Worm (Caenorhabditis elegans): ENCODE results near the gene hot-3.

The hot-3 gene

DNA sequence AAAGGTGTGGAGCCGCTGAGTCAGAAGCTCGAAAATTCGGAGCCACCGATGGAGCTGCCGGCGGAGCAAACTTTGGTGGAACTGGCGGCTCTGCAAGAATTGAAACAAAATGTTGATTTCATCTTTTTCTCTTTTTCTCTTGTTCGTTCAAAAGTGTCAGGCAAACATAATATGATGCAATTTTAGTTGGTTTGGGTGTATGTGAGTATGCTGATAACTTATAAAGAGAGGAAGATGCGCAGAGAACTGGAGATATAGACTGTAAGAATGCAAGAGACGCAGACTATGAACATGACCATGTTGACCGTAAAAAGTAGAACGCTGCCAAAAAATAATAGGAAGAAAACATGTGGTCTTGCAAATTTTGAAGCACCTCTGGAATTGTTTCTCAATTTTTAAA, 22.2 kb upstream of the hot-3 start (continued):
- TF ChIP-seq hrde-1 (tag; optimal IDR thresholded peaks at IDR 0.05; ENCODE audit: borderline replicate concordance) (no peak), cebp-1 (GFP tag; IDR thresholded peaks at IDR 0.05) (no peak), cebp-1 (tag; optimal IDR thresholded peaks at IDR 0.05) (peak; percentile 34), B0035.1 (tag; optimal IDR thresholded peaks at IDR 0.05) (no peak), mes-4 (tag; optimal IDR thresholded peaks at IDR 0.05) (no peak), tbp1 (GFP tag; optimal IDR thresholded peaks at IDR 0.05) (peak; percentile 19), hmg-1.2 (GFP tag; IDR thresholded peaks at IDR 0.05) (peak; percentile 61), snpc-4 (GFP tag; optimal IDR thresholded peaks at IDR 0.05) (no peak), snpc-4 (tag; optimal IDR thresholded peaks at IDR 0.05) (peak in 2 of 4 experiments; percentile 48 to 61), B0336.3 (GFP tag; IDR thresholded peaks at IDR 0.05) (no peak), madf-10 (tag; optimal IDR thresholded peaks at IDR 0.05) (no peak), egl-18 (GFP tag; IDR thresholded peaks at IDR 0.05) (no peak)

DNA sequence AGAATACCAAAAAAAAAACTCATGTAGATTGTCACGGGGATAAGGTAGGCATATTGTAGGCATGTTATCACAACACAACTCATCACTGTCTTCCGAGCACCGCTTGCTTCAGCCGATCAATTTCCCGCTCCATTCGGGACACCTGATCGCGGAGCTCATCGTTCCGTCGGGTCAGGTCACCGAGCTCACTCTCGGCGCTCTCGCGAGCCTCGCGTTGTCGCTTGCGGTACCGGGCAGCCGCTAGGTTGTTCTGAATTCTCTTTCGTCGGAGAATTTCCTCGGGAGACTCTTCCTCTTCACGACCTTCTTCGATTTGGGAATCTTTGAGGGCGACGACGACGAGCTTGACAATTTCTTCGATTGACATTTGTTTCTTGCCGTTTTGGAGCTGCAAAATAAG, 20.1 kb upstream of the hot-3 start:
- peak; percentile 77 for TF ChIP-seq zfh-2 (GFP tag; conservative IDR thresholded peaks at IDR 0.05)
- no peak for TF ChIP-seq F49E8.2 (tag; optimal IDR thresholded peaks at IDR 0.05; ENCODE audit: insufficient read depth)
- TF ChIP-seq F57A8.1 (GFP tag; optimal IDR thresholded peaks at IDR 0.05) = no peak
- peak; percentile 66; the same call in 1 of the 2 replicates for TF ChIP-seq egrh-3 (GFP tag; IDR thresholded peaks at IDR 0.05)

ce11 chrII:13949290-13949689, 17.4 kb upstream of the hot-3 start, which contains the start of gene sre-44:
Gene sre-44, plus strand, starts transcription at chrII:13949590.
- TF ChIP-seq ztf-3 (GFP tag; optimal IDR thresholded peaks at IDR 0.05) (no peak), ztf-22 (GFP tag; optimal IDR thresholded peaks at IDR 0.05) (no peak), xnd-1 (tag; optimal IDR thresholded peaks at IDR 0.05) (no peak), nfyb-1 (GFP tag; IDR thresholded peaks at IDR 0.05) (no peak), C17E4.6 (GFP tag; IDR thresholded peaks at IDR 0.05) (no peak)

DNA sequence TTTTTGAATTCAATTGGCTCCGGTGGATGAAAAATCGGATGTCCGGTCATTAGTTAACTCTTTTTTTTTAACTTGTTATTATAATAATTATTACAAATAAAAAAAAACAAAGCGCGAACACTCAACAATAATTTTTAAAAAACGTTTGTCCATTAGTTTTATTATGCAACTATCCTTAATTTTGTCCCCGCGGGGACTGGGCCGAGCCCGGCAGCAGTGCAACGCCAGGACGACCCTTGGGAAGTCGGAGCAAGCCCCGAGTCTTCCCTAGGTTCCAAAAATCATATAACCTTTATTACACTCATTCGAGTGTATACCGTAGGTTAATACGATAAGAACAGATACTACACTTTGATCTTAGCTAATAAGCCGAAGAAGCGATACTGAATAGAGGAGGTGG, 16.9 kb upstream of the hot-3 start:
- TF ChIP-seq lin-26 (GFP tag; IDR thresholded peaks at IDR 0.05) (peak; percentile 60; the same call in 1 of the 2 replicates), attf-6 (GFP tag; IDR thresholded peaks at IDR 0.05) (peak; percentile 63)

- TF ChIP-seq madf-6 (GFP tag; IDR thresholded peaks at IDR 0.05) (peak; percentile 77), madf-8 (GFP tag; conservative IDR thresholded peaks at IDR 0.05) (peak; percentile 11; the same call in 1 of the 2 replicates), F33H1.4 (GFP tag; IDR thresholded peaks at IDR 0.05) (0 out of 2 replicates have a peak, but pooled peaks have one; percentile 12), snpc-4 (GFP tag; optimal IDR thresholded peaks at IDR 0.05) (peak; percentile 86), snpc-4 (tag; optimal IDR thresholded peaks at IDR 0.05) (peak; percentile 10 to 95 (median 86)), snpc-3.4 (tag; optimal IDR thresholded peaks at IDR 0.05) (peak; percentile 20), hmg-1.2 (GFP tag; IDR thresholded peaks at IDR 0.05) (0 out of 2 replicates have a peak, but pooled peaks have one; percentile 4), pbrm-1 (GFP tag; IDR thresholded peaks at IDR 0.05) (peak; percentile 84), mcd-1 (GFP tag; IDR thresholded peaks at IDR 0.05) (peak; percentile 47; the same call in 1 of the 2 replicates), D2030.7 (GFP tag; IDR thresholded peaks at IDR 0.05) (peak; percentile 68), lin-26 (GFP tag; IDR thresholded peaks at IDR 0.05) (0 out of 2 replicates have a peak, but pooled peaks have one; percentile 10), rcor-1 (GFP tag; IDR thresholded peaks at IDR 0.05) (peak; percentile 58), attf-6 (GFP tag; IDR thresholded peaks at IDR 0.05) (peak; percentile 88), snpc-1.1 (tag; optimal IDR thresholded peaks at IDR 0.05; ENCODE audit: insufficient read depth) (peak; percentile 87), hmg-20 (GFP tag; IDR thresholded peaks at IDR 0.05) (0 out of 2 replicates have a peak, but pooled peaks have one; percentile 27)
These were observed 14.7 kb upstream of the hot-3 start for ce11 chrII:13946455-13947093.

Measured in whole organism, young adult.